Worm (Caenorhabditis elegans) whole organism, L4/young adult: ENCODE measurements around the gene sri-40.

Experiments used
- dao-5 ChIP-seq: sonication (generic microtip); optimal IDR thresholded peaks from 2 replicates; lab custom pipeline; 2016; ENCODE audit warnings: missing genotype, missing genetic modification characterization, moderate library complexity, missing compliant biosample characterization
- him-1 ChIP-seq: sonication (generic microtip); optimal IDR thresholded peaks from 2 replicates; lab custom pipeline; 2016; ENCODE audit warnings: missing genotype, missing genetic modification reagents, missing genetic modification characterization, missing compliant biosample characterization

ce11 chrII:3170089-3170488 lies 7.7 kb upstream of the sri-40 start, which contains the start of gene fbxc-55:
- no peak for TF ChIP-seq dao-5
- no peak for TF ChIP-seq him-1
